Worm (Caenorhabditis elegans) whole organism, L1 larva: ENCODE data around the gene F13D11.3.
A peak's percentile ranks its signal among the peaks of the same experiment; 100 is the strongest.

ENCODE experiments used
- C16A3.4 ChIP-seq: fragments of 150-350 bp; optimal IDR thresholded peaks from 2 replicates; lab custom pipeline; 2014; ENCODE audit warnings: missing biosample characterization, missing genetic modification characterization
- C34B4.2 ChIP-seq: sonication (generic microtip); optimal IDR thresholded peaks from 2 replicates; lab custom pipeline; 2017; ENCODE audit warnings: mild to moderate bottlenecking, missing genetic modification characterization, missing compliant biosample characterization
- aha-1 ChIP-seq: fragments of 150-350 bp; optimal IDR thresholded peaks from 2 replicates; lab custom pipeline; 2014; ENCODE audit warnings: missing biosample characterization, missing genetic modification characterization
- alr-1 ChIP-seq: fragments of 200-800 bp; sonication (Bioruptor generic); optimal IDR thresholded peaks from 2 replicates; lab custom pipeline; 2018; ENCODE audit warnings: borderline replicate concordance, mild to moderate bottlenecking, missing genetic modification characterization, missing compliant biosample characterization
- aly-2 ChIP-seq: fragments of 150-350 bp; optimal IDR thresholded peaks from 2 replicates; lab custom pipeline; 2014; ENCODE audit warnings: missing biosample characterization, missing genetic modification characterization
- ama-1 ChIP-seq: fragments of 150-350 bp; optimal IDR thresholded peaks from 2 replicates; lab custom pipeline; 2014
- blmp-1 ChIP-seq: fragments of 150-350 bp; optimal IDR thresholded peaks from 2 replicates; lab custom pipeline; 2014; ENCODE audit warnings: missing biosample characterization, missing genetic modification characterization
- ceh-88 ChIP-seq: fragments of 200-800 bp; sonication (Bioruptor generic); IDR thresholded peaks from 2 replicates; pipeline ENCODE4 v1.3.6; 2022; ENCODE audit warnings: missing genetic modification characterization, missing compliant biosample characterization
- ceh-90 ChIP-seq: sonication (generic microtip); optimal IDR thresholded peaks from 2 replicates; lab custom pipeline; 2016; ENCODE audit warnings: missing genetic modification characterization, missing compliant biosample characterization
- dpl-1 ChIP-seq, 3 experiments: fragments of 150-350 bp in 2 of 3; sonication (generic microtip) in 1 of 3; optimal IDR thresholded peaks; 2 replicates each; lab custom pipeline; 2014 to 2017; ENCODE audit warnings: missing biosample characterization in 3 of 3, missing genetic modification characterization in 3 of 3, missing genetic modification reagents in 3 of 3
- efl-3 ChIP-seq: fragments of 200-800 bp; sonication (Bioruptor generic); optimal IDR thresholded peaks from 2 replicates; lab custom pipeline; 2018; ENCODE audit warnings: mild to moderate bottlenecking, missing genetic modification characterization, missing compliant biosample characterization
- egl-13 ChIP-seq: sonication (generic microtip); optimal IDR thresholded peaks from 2 replicates; lab custom pipeline; 2016; ENCODE audit warnings: missing genotype, missing genetic modification reagents, missing genetic modification characterization, missing compliant biosample characterization
- egl-27 ChIP-seq, 2 experiments: fragments of 150-350 bp in 1 of 2; sonication (generic microtip); optimal IDR thresholded peaks; 3 replicates each; lab custom pipeline; 2017 to 2018; ENCODE audit warnings: missing biosample characterization in 2 of 2, missing genetic modification characterization in 2 of 2, missing genetic modification reagents in 2 of 2
- ets-5 ChIP-seq: fragments of 200-800 bp; sonication (Bioruptor generic); IDR thresholded peaks from 2 replicates; pipeline ENCODE4 v1.3.6; 2022; ENCODE audit warnings: missing genetic modification characterization, missing compliant biosample characterization
- fkh-10 ChIP-seq: sonication (generic microtip); optimal IDR thresholded peaks from 2 replicates; lab custom pipeline; 2017; ENCODE audit warnings: missing biosample characterization, missing genetic modification reagents, missing genetic modification characterization
- fkh-4 ChIP-seq: sonication (generic microtip); optimal IDR thresholded peaks from 2 replicates; lab custom pipeline; 2016; ENCODE audit warnings: missing compliant biosample characterization, missing genetic modification characterization, borderline replicate concordance
- fkh-8 ChIP-seq: sonication (generic microtip); optimal IDR thresholded peaks from 2 replicates; lab custom pipeline; 2016; ENCODE audit warnings: mild to moderate bottlenecking, missing genetic modification characterization, missing compliant biosample characterization
- grh-1 ChIP-seq: fragments of 200-800 bp; sonication (Bioruptor generic); IDR thresholded peaks from 2 replicates; pipeline ENCODE4 v1.3.6; 2022; ENCODE audit warnings: missing genetic modification reagents, missing genetic modification characterization, missing compliant biosample characterization
- hlh-17 ChIP-seq: fragments of 200-800 bp; sonication (Bioruptor generic); optimal IDR thresholded peaks from 2 replicates; lab custom pipeline; 2018; ENCODE audit warnings: missing genetic modification characterization, mild to moderate bottlenecking, missing compliant biosample characterization, moderate library complexity, borderline replicate concordance
- hlh-4 ChIP-seq: sonication (generic microtip); optimal IDR thresholded peaks from 2 replicates; lab custom pipeline; 2016; ENCODE audit warnings: mild to moderate bottlenecking, missing genetic modification characterization, missing compliant biosample characterization
- irx-1 ChIP-seq: sonication (generic microtip); optimal IDR thresholded peaks from 2 replicates; lab custom pipeline; 2016; ENCODE audit warnings: missing genetic modification characterization, missing compliant biosample characterization
- isw-1 ChIP-seq: fragments of 200-800 bp; sonication (Bioruptor generic); IDR thresholded peaks from 2 replicates; pipeline ENCODE4 v1.3.6; 2022; ENCODE audit warnings: missing genetic modification characterization, missing compliant biosample characterization
- lin-15B ChIP-seq: fragments of 150-350 bp; sonication (generic microtip); optimal IDR thresholded peaks from 3 replicates; lab custom pipeline; 2014; ENCODE audit warnings: missing biosample characterization, missing genetic modification characterization
- lin-35 ChIP-seq, 2 experiments: fragments of 150-350 bp; optimal IDR thresholded peaks; 2 replicates each; lab custom pipeline; 2014; ENCODE audit warnings: missing biosample characterization in 2 of 2, missing genetic modification characterization in 2 of 2, missing genetic modification reagents in 2 of 2
- lsy-2 ChIP-seq, 2 experiments: fragments of 150-350 bp; optimal IDR thresholded peaks; 2 replicates each; lab custom pipeline; 2014; ENCODE audit warnings: missing biosample characterization in 2 of 2, missing genetic modification characterization in 2 of 2
- mab-9 ChIP-seq: fragments of 200-800 bp; sonication (Bioruptor generic); IDR thresholded peaks from 2 replicates; pipeline ENCODE4 v1.3.6; 2022; ENCODE audit warnings: missing genetic modification reagents, missing genetic modification characterization, missing compliant biosample characterization
- mdl-1 ChIP-seq, 2 experiments: fragments of 150-350 bp; optimal IDR thresholded peaks; 2 replicates each; lab custom pipeline; 2014 to 2017; ENCODE audit warnings: missing biosample characterization in 2 of 2, missing genetic modification characterization in 2 of 2, inconsistent platforms in 1 of 2
- nhr-11 ChIP-seq: fragments of 150-350 bp; optimal IDR thresholded peaks from 2 replicates; lab custom pipeline; 2014; ENCODE audit warnings: missing biosample characterization, missing genetic modification characterization
- nhr-20 ChIP-seq: sonication (generic microtip); optimal IDR thresholded peaks from 2 replicates; lab custom pipeline; 2016; ENCODE audit warnings: mild to moderate bottlenecking, missing genetic modification characterization, missing compliant biosample characterization
- nhr-237 ChIP-seq: fragments of 150-350 bp; optimal IDR thresholded peaks from 2 replicates; lab custom pipeline; 2014; ENCODE audit warnings: missing biosample characterization, missing genetic modification characterization
- nhr-28 ChIP-seq: fragments of 150-350 bp; optimal IDR thresholded peaks from 2 replicates; lab custom pipeline; 2014; ENCODE audit warnings: missing biosample characterization, missing genetic modification characterization
- nhr-47 ChIP-seq: sonication (generic microtip); optimal IDR thresholded peaks from 2 replicates; lab custom pipeline; 2016; ENCODE audit warnings: mild to moderate bottlenecking, missing genetic modification characterization, moderate library complexity, missing compliant biosample characterization
- nhr-71 ChIP-seq: sonication (generic microtip); optimal IDR thresholded peaks from 2 replicates; lab custom pipeline; 2016; ENCODE audit warnings: mild to moderate bottlenecking, missing genetic modification characterization, moderate library complexity, missing compliant biosample characterization
- nhr-76 ChIP-seq: sonication (generic microtip); optimal IDR thresholded peaks from 2 replicates; lab custom pipeline; 2017; ENCODE audit warnings: missing biosample characterization, missing genetic modification characterization
- nhr-85 ChIP-seq: sonication (generic microtip); peaks from one replicate; lab custom pipeline; 2016; ENCODE audit warnings: missing genetic modification characterization, inconsistent platforms, missing compliant biosample characterization
- nhr-90 ChIP-seq: sonication (generic microtip); optimal IDR thresholded peaks from 2 replicates; lab custom pipeline; 2016; ENCODE audit warnings: mild to moderate bottlenecking, missing genetic modification characterization, missing compliant biosample characterization; ENCODE audit not compliant: poor library complexity
- pag-3 ChIP-seq: sonication (generic microtip); optimal IDR thresholded peaks from 2 replicates; lab custom pipeline; 2017; ENCODE audit warnings: missing genetic modification characterization, mild to moderate bottlenecking, missing compliant biosample characterization, antibody characterized with exemption, borderline replicate concordance; ENCODE audit not compliant: insufficient read depth
- pax-3 ChIP-seq: fragments of 200-800 bp; sonication (Bioruptor generic); optimal IDR thresholded peaks from 2 replicates; lab custom pipeline; 2018; ENCODE audit warnings: mild to moderate bottlenecking, missing genetic modification characterization, moderate library complexity, missing compliant biosample characterization
- pqm-1 ChIP-seq: sonication (generic microtip); optimal IDR thresholded peaks from 3 replicates; lab custom pipeline; 2017; ENCODE audit warnings: missing biosample characterization, missing genetic modification characterization
- rnt-1 ChIP-seq: sonication (generic microtip); optimal IDR thresholded peaks from 2 replicates; lab custom pipeline; 2016; ENCODE audit warnings: mild to moderate bottlenecking, missing genetic modification characterization, moderate library complexity, missing compliant biosample characterization
- skn-1 ChIP-seq: fragments of 150-350 bp; optimal IDR thresholded peaks from 2 replicates; lab custom pipeline; 2014; ENCODE audit warnings: missing biosample characterization, missing genetic modification characterization
- snu-23 ChIP-seq: sonication (generic microtip); optimal IDR thresholded peaks from 2 replicates; lab custom pipeline; 2016; ENCODE audit warnings: missing genetic modification characterization, missing compliant biosample characterization
- sox-4 ChIP-seq: sonication (generic microtip); optimal IDR thresholded peaks from 2 replicates; lab custom pipeline; 2016; ENCODE audit warnings: missing genetic modification characterization, missing compliant biosample characterization
- sup-37 ChIP-seq: fragments of 200-800 bp; sonication (Bioruptor generic); optimal IDR thresholded peaks from 2 replicates; lab custom pipeline; 2018; ENCODE audit warnings: mild to moderate bottlenecking, missing genetic modification characterization, missing compliant biosample characterization
- swsn-7 ChIP-seq: sonication (generic microtip); optimal IDR thresholded peaks from 2 replicates; lab custom pipeline; 2016; ENCODE audit warnings: missing genetic modification characterization, missing compliant biosample characterization
- tbx-2 ChIP-seq: sonication (generic microtip); optimal IDR thresholded peaks from 2 replicates; lab custom pipeline; 2016; ENCODE audit warnings: missing genetic modification characterization, missing compliant biosample characterization
- tlp-1 ChIP-seq: fragments of 150-350 bp; optimal IDR thresholded peaks from 2 replicates; lab custom pipeline; 2014; ENCODE audit warnings: missing biosample characterization, missing genetic modification characterization
- unc-130 ChIP-seq: fragments of 150-350 bp; optimal IDR thresholded peaks from 2 replicates; lab custom pipeline; 2017; ENCODE audit warnings: missing biosample characterization, missing genetic modification characterization, inconsistent platforms
- unc-30 ChIP-seq: sonication (generic microtip); optimal IDR thresholded peaks from 2 replicates; lab custom pipeline; 2017; ENCODE audit warnings: missing biosample characterization, missing genetic modification characterization
- unc-86 ChIP-seq: sonication (generic microtip); optimal IDR thresholded peaks from 2 replicates; lab custom pipeline; 2016; ENCODE audit warnings: missing genetic modification characterization, missing compliant biosample characterization
- xbp-1 ChIP-seq: sonication (generic microtip); optimal IDR thresholded peaks from 2 replicates; lab custom pipeline; 2016; ENCODE audit warnings: missing genetic modification characterization, missing compliant biosample characterization
- zag-1 ChIP-seq: fragments of 150-350 bp; optimal IDR thresholded peaks from 2 replicates; lab custom pipeline; 2014; ENCODE audit warnings: missing biosample characterization, missing genetic modification characterization
- ztf-11 ChIP-seq, 2 experiments: sonication (generic microtip); optimal IDR thresholded peaks; 2 replicates each; lab custom pipeline; 2016 to 2017; ENCODE audit warnings: missing genetic modification characterization in 2 of 2, missing biosample characterization in 1 of 2, missing compliant biosample characterization in 1 of 2
- ztf-4 ChIP-seq: fragments of 150-350 bp; optimal IDR thresholded peaks from 2 replicates; lab custom pipeline; 2014; ENCODE audit warnings: missing biosample characterization, missing genetic modification characterization

Gene F13D11.3

DNA sequence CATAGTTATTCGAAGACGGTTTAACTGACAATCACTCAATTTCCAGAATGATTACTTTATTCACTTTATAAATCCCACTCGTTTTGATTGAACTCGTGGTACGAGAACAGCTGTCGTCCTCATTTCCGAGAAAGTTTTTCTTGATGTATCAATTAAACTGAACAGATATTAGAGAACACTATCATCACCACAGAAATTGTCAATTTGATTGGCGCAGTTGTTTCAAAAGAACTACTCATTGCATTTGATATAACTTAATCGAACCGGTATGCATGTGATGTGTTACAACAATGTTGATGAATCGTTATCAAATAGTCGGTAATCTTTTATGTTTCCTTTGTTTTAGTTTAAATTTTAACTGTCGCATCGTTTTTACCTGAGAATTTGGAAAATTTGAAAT is 31.3 kb upstream of the F13D11.3 start:
- no peak for TF ChIP-seq alr-1
- TF ChIP-seq sup-37 (GFP tag; lab: Kevin White, UChicago) = no peak
- no peak for TF ChIP-seq sox-4 (tag; lab: Kevin White, UChicago)
- TF ChIP-seq lin-35 (GFP tag; optimal IDR thresholded peaks at IDR 0.05; lab: Kevin White, UChicago) = peak in 1 of 2 experiments; percentile 47
- no peak for TF ChIP-seq unc-130 (tag; lab: Kevin White, UChicago)
- TF ChIP-seq aly-2 = no peak
- no peak for TF ChIP-seq pqm-1 (tag; lab: Kevin White, UChicago)
- no peak for TF ChIP-seq ceh-88
- TF ChIP-seq grh-1 (GFP tag; lab: Robert Waterston, UW) = no peak
- no peak for TF ChIP-seq swsn-7
- TF ChIP-seq mdl-1 (tag; optimal IDR thresholded peaks at IDR 0.05; lab: Kevin White, UChicago) = no peak
- TF ChIP-seq C34B4.2 (tag; lab: Kevin White, UChicago) = no peak
- TF ChIP-seq skn-1 (tag; lab: Kevin White, UChicago) = no peak
- peak; percentile 43 for TF ChIP-seq hlh-4 (tag; lab: Kevin White, UChicago)
- no peak for TF ChIP-seq fkh-10
- no peak for TF ChIP-seq ets-5 (GFP tag; lab: Robert Waterston, UW)
- TF ChIP-seq nhr-47 = no peak
- TF ChIP-seq lin-15B (tag; lab: Kevin White, UChicago) = no peak
- no peak for TF ChIP-seq egl-13 (tag; lab: Kevin White, UChicago)
- no peak for TF ChIP-seq pag-3 (tag; lab: Kevin White, UChicago)
- TF ChIP-seq nhr-28 = no peak
- TF ChIP-seq C16A3.4 = no peak
- TF ChIP-seq ztf-11 (tag; optimal IDR thresholded peaks at IDR 0.05; lab: Kevin White, UChicago) = no peak
- TF ChIP-seq nhr-85 (tag; lab: Kevin White, UChicago) = peak; percentile 56
- TF ChIP-seq nhr-76 (tag; lab: Kevin White, UChicago) = no peak
- no peak for TF ChIP-seq fkh-8 (tag; lab: Kevin White, UChicago)
- no peak for TF ChIP-seq efl-3 (GFP tag; lab: Kevin White, UChicago)
- no peak for TF ChIP-seq aha-1 (tag; lab: Kevin White, UChicago)
- no peak for TF ChIP-seq egl-27 (tag; optimal IDR thresholded peaks at IDR 0.05; lab: Kevin White, UChicago)
- no peak for TF ChIP-seq tlp-1
- peak in 1 of 2 experiments; percentile 28 for TF ChIP-seq lsy-2 (tag; optimal IDR thresholded peaks at IDR 0.05; lab: Kevin White, UChicago)
- TF ChIP-seq dpl-1 (GFP tag; optimal IDR thresholded peaks at IDR 0.05; lab: Kevin White, UChicago) = no peak
- no peak for TF ChIP-seq irx-1
- no peak for TF ChIP-seq nhr-90 (tag; lab: Kevin White, UChicago)
- TF ChIP-seq xbp-1 (tag; lab: Kevin White, UChicago) = no peak
- TF ChIP-seq ztf-4 = peak; percentile 43
- no peak for TF ChIP-seq fkh-4
- TF ChIP-seq blmp-1 (tag; lab: Kevin White, UChicago) = peak; percentile 37
- TF ChIP-seq unc-86 (tag; lab: Kevin White, UChicago) = no peak
- TF ChIP-seq nhr-20 (tag; lab: Kevin White, UChicago) = peak; percentile 40
- no peak for TF ChIP-seq mab-9 (GFP tag; lab: Robert Waterston, UW)
- no peak for TF ChIP-seq ceh-90 (tag; lab: Kevin White, UChicago)
- peak; percentile 44 for TF ChIP-seq rnt-1
- no peak for TF ChIP-seq zag-1 (tag; lab: Kevin White, UChicago)
- TF ChIP-seq nhr-237 (tag; lab: Kevin White, UChicago) = no peak
- no peak for TF ChIP-seq ama-1 (lab: Kevin White, UChicago)
- peak; percentile 49 for TF ChIP-seq snu-23
- TF ChIP-seq nhr-71 (tag; lab: Kevin White, UChicago) = peak; percentile 79
- TF ChIP-seq pax-3 = no peak
- no peak for TF ChIP-seq nhr-11
- TF ChIP-seq isw-1 (GFP tag; lab: Robert Waterston, UW) = no peak
- TF ChIP-seq hlh-17 (GFP tag; lab: Kevin White, UChicago) = no peak
- TF ChIP-seq unc-30 (tag; lab: Kevin White, UChicago) = no peak
- TF ChIP-seq tbx-2 (tag; lab: Kevin White, UChicago) = no peak
